Worm (Caenorhabditis elegans) whole organism, L3 larva: ENCODE measurements around the gene scl-13.

Source experiments
- R02D3.7 ChIP-seq: fragments of 150-350 bp; optimal IDR thresholded peaks from 2 replicates; lab custom pipeline; 2014; ENCODE audit warnings: missing biosample characterization, missing genetic modification characterization
- fos-1 ChIP-seq: fragments of 150-350 bp; optimal IDR thresholded peaks from 2 replicates; lab custom pipeline; 2014; ENCODE audit warnings: missing biosample characterization, missing genetic modification characterization
- pha-4 ChIP-seq: fragments of 150-350 bp; optimal IDR thresholded peaks from 2 replicates; lab custom pipeline; 2014; ENCODE audit warnings: missing biosample characterization, missing genetic modification reagents, missing genetic modification characterization
- unc-62 ChIP-seq: fragments of 150-350 bp; sonication (generic microtip); optimal IDR thresholded peaks from 4 replicates; lab custom pipeline; 2014; ENCODE audit warnings: missing biosample characterization, missing genetic modification reagents, missing genetic modification characterization

- TF ChIP-seq pha-4 (tag; lab: Kevin White, UChicago): no peak
- no peak for TF ChIP-seq R02D3.7 (tag; lab: Kevin White, UChicago)
- TF ChIP-seq unc-62: no peak
- TF ChIP-seq fos-1 (tag; lab: Kevin White, UChicago): no peak
Observed at ce11 chrV:3808336-3808735, 3.1 kb downstream of the scl-13 start, which contains the start of gene srw-6.
